Worm (Caenorhabditis elegans) whole organism, midembryonic: ENCODE data around the gene gst-16.

ENCODE experiments used
- T22C8.4 ChIP-seq: fragments of 200-800 bp; sonication (Bioruptor generic); IDR thresholded peaks from 2 replicates; pipeline ENCODE4 v1.3.6; 2022; ENCODE audit warnings: missing genetic modification characterization, missing compliant biosample characterization
- flt-1 ChIP-seq: fragments of 200-800 bp; sonication (Bioruptor generic); IDR thresholded peaks from 2 replicates; pipeline ENCODE4 v1.3.6; 2022; ENCODE audit warnings: missing genetic modification characterization, missing compliant biosample characterization
- ref-1 ChIP-seq: fragments of 200-800 bp; sonication (Bioruptor generic); conservative IDR thresholded peaks from 2 replicates; pipeline ENCODE4 v1.3.6; 2022; ENCODE audit warnings: missing genetic modification reagents, missing genetic modification characterization, missing compliant biosample characterization
- tab-1 ChIP-seq: fragments of 200-800 bp; sonication (Bioruptor generic); IDR thresholded peaks from 2 replicates; pipeline ENCODE4 v1.3.6; 2022; ENCODE audit warnings: missing genetic modification characterization, missing compliant biosample characterization

DNA sequence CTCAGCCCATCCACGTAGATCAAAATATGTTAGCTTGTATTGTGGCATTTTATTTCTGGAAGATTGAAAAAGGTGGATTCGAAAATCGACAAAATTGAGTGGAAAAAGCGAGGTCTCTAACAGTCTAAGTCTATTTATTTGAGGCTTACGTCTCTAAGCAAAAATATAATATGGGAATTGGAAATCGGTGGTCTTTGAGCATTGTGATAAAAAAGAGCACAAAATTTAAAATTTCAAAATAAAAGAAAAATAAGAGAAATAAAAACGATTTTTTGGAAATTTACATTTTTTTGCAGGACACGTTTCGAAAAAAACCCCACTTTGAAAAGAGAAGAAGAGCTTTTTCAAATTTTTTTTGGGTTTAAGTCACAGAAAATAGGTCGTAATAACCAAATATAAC lies 11.1 kb downstream of the gst-16 start, which contains the start of gene gst-15:
- no peak for TF ChIP-seq flt-1
- TF ChIP-seq ref-1 (GFP tag; lab: Robert Waterston, UW): no peak
- TF ChIP-seq tab-1 (GFP tag; lab: Robert Waterston, UW): no peak
- no peak for TF ChIP-seq T22C8.4 (GFP tag; lab: Robert Waterston, UW)
